Worm (Caenorhabditis elegans) whole organism, late embryonic: Measurements from ENCODE around the gene bus-19.

Source experiments
- F13H6.1 ChIP-seq: sonication (generic microtip); optimal IDR thresholded peaks from 2 replicates; lab custom pipeline; 2016; ENCODE audit warnings: missing genetic modification characterization, missing compliant biosample characterization
- K02D7.2 ChIP-seq: sonication (generic microtip); optimal IDR thresholded peaks from 2 replicates; lab custom pipeline; 2017; ENCODE audit warnings: mild to moderate bottlenecking, missing genetic modification characterization, missing compliant biosample characterization
- ama-1 ChIP-seq: fragments of 150-350 bp; optimal IDR thresholded peaks from 2 replicates; lab custom pipeline; 2014
- che-1 ChIP-seq: sonication (generic microtip); optimal IDR thresholded peaks from 2 replicates; lab custom pipeline; 2016; ENCODE audit warnings: mild to moderate bottlenecking, missing genetic modification characterization, missing compliant biosample characterization
- mec-3 ChIP-seq: sonication (generic microtip); optimal IDR thresholded peaks from 2 replicates; lab custom pipeline; 2016; ENCODE audit warnings: borderline replicate concordance, missing genetic modification characterization, missing compliant biosample characterization
- nfya-1 ChIP-seq: sonication (generic microtip); optimal IDR thresholded peaks from 2 replicates; lab custom pipeline; 2017; ENCODE audit warnings: missing genetic modification characterization, mild to moderate bottlenecking, missing compliant biosample characterization, antibody characterized with exemption, moderate library complexity
- nhr-11 ChIP-seq: fragments of 150-350 bp; optimal IDR thresholded peaks from 2 replicates; lab custom pipeline; 2014; ENCODE audit warnings: missing biosample characterization, missing genetic modification characterization
- pag-3 ChIP-seq: sonication (generic microtip); optimal IDR thresholded peaks from 2 replicates; lab custom pipeline; 2016; ENCODE audit warnings: missing compliant biosample characterization, missing genetic modification characterization, borderline replicate concordance
- pat-9 ChIP-seq: fragments of 200-800 bp; sonication (Bioruptor generic); optimal IDR thresholded peaks from 2 replicates; lab custom pipeline; 2018; ENCODE audit warnings: mild to moderate bottlenecking, missing genetic modification characterization, moderate library complexity, missing compliant biosample characterization
- rnt-1 ChIP-seq: sonication (generic microtip); optimal IDR thresholded peaks from 2 replicates; lab custom pipeline; 2016; ENCODE audit warnings: missing genetic modification characterization, missing compliant biosample characterization
- sdc-2 ChIP-seq: sonication (generic microtip); optimal IDR thresholded peaks from 2 replicates; lab custom pipeline; 2016; ENCODE audit warnings: missing genotype, missing genetic modification characterization, missing compliant biosample characterization
- tbx-7 ChIP-seq: sonication (generic microtip); optimal IDR thresholded peaks from 2 replicates; lab custom pipeline; 2016; ENCODE audit warnings: missing genotype, missing genetic modification characterization, missing compliant biosample characterization
- unc-55 ChIP-seq: sonication (generic microtip); optimal IDR thresholded peaks from 2 replicates; lab custom pipeline; 2017; ENCODE audit warnings: missing biosample characterization, missing genetic modification reagents, missing genetic modification characterization

DNA sequence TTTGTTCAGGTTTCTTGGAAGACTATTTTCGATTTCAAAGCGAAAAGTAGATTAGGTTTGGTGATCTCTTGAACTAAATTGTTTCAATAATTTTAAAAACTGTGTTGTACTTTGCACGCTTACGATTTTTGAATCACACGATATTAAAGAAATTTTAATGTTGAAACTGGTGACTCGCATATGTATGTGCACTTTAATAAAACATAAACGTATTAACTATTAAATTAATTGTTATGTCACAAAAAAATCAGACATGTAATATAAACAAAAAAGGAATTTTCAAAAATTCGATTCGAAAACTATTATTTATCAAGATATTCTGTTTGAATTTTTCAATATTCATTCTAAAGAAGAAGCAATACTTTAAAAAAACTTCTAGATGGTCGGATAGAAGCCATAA lies 44.6 kb upstream of the bus-19 start, which contains the start of gene ugt-15:
- TF ChIP-seq pat-9 (tag; lab: Kevin White, UChicago) (no peak), nhr-11 (no peak), rnt-1 (tag; lab: Kevin White, UChicago) (no peak), nfya-1 (tag; lab: Kevin White, UChicago) (no peak), tbx-7 (tag; lab: Kevin White, UChicago) (no peak), ama-1 (lab: Kevin White, UChicago) (no peak), F13H6.1 (tag; lab: Kevin White, UChicago) (no peak), che-1 (tag; lab: Kevin White, UChicago) (no peak), mec-3 (tag; lab: Kevin White, UChicago) (no peak), sdc-2 (tag; lab: Kevin White, UChicago) (no peak), unc-55 (GFP tag; lab: Kevin White, UChicago) (no peak), pag-3 (no peak), K02D7.2 (tag; lab: Kevin White, UChicago) (no peak)
